Worm (Caenorhabditis elegans) whole organism, young adult: ENCODE results near the gene K02E7.7.

Source experiments
- B0019.2 ChIP-seq: fragments of 200-800 bp; sonication (Bioruptor generic); conservative IDR thresholded peaks from 2 replicates; pipeline ENCODE4 v1.3.6; 2022; ENCODE audit warnings: missing genetic modification reagents, missing genetic modification characterization, missing compliant biosample characterization
- B0261.1 ChIP-seq: sonication (generic microtip); optimal IDR thresholded peaks from 2 replicates; lab custom pipeline; 2016; ENCODE audit warnings: mild to moderate bottlenecking, missing genetic modification characterization, moderate library complexity, missing compliant biosample characterization
- D2030.7 ChIP-seq: fragments of 200-800 bp; sonication (Bioruptor generic); IDR thresholded peaks from 2 replicates; pipeline ENCODE4 v1.3.6; 2022; ENCODE audit warnings: missing genetic modification reagents, missing genetic modification characterization, missing compliant biosample characterization
- F55B11.4 ChIP-seq: sonication (generic microtip); optimal IDR thresholded peaks from 2 replicates; lab custom pipeline; 2016; ENCODE audit warnings: missing compliant biosample characterization, missing genetic modification characterization, borderline replicate concordance; ENCODE audit not compliant: insufficient read depth
- F57C9.4 ChIP-seq: sonication (generic microtip); optimal IDR thresholded peaks from 2 replicates; lab custom pipeline; 2017; ENCODE audit warnings: mild to moderate bottlenecking, missing genetic modification characterization, missing compliant biosample characterization
- Y53F4B.3 ChIP-seq: fragments of 200-800 bp; sonication (Bioruptor generic); IDR thresholded peaks from 2 replicates; pipeline ENCODE4 v1.3.6; 2022; ENCODE audit warnings: missing genetic modification reagents, missing genetic modification characterization, missing compliant biosample characterization
- Y56A3A.18 ChIP-seq: fragments of 200-800 bp; sonication (Bioruptor generic); IDR thresholded peaks from 2 replicates; pipeline ENCODE4 v1.3.6; 2022; ENCODE audit warnings: missing genetic modification reagents, missing genetic modification characterization, missing compliant biosample characterization
- akir-1 ChIP-seq: fragments of 200-800 bp; sonication (Bioruptor generic); optimal IDR thresholded peaks from 2 replicates; lab custom pipeline; 2018; ENCODE audit warnings: mild to moderate bottlenecking, missing genetic modification characterization, moderate library complexity, missing compliant biosample characterization
- aptf-2 ChIP-seq: fragments of 200-800 bp; sonication (Bioruptor generic); conservative IDR thresholded peaks from 2 replicates; pipeline ENCODE4 v1.3.6; 2022; ENCODE audit warnings: missing genetic modification reagents, missing genetic modification characterization, missing compliant biosample characterization
- atf-7 ChIP-seq: sonication (generic microtip); optimal IDR thresholded peaks from 2 replicates; lab custom pipeline; 2017; ENCODE audit warnings: mild to moderate bottlenecking, missing genetic modification characterization, missing compliant biosample characterization
- athp-1 ChIP-seq: sonication (generic microtip); optimal IDR thresholded peaks from 2 replicates; lab custom pipeline; 2017; ENCODE audit warnings: mild to moderate bottlenecking, missing genetic modification characterization, missing compliant biosample characterization
- bed-2 ChIP-seq: fragments of 200-800 bp; sonication (Bioruptor generic); IDR thresholded peaks from 2 replicates; pipeline ENCODE4 v1.3.6; 2022; ENCODE audit warnings: missing genetic modification reagents, missing genetic modification characterization, missing compliant biosample characterization
- cebp-1 ChIP-seq, 2 experiments: fragments of 200-800 bp in 1 of 2; sonication (Bioruptor generic) in 1 of 2; sonication (generic microtip) in 1 of 2; IDR thresholded peaks in 1 of 2; optimal IDR thresholded peaks in 1 of 2; 2 replicates each; pipeline versions ENCODE4 v1.3.6 to Lab custom; 2017 to 2022; ENCODE audit warnings: missing compliant biosample characterization in 2 of 2, missing genetic modification characterization in 2 of 2, mild to moderate bottlenecking in 1 of 2, missing genetic modification reagents in 1 of 2, moderate library complexity in 1 of 2
- ceh-40 ChIP-seq: fragments of 200-800 bp; sonication (Bioruptor generic); IDR thresholded peaks from 2 replicates; pipeline ENCODE4 v1.3.6; 2022; ENCODE audit warnings: missing genetic modification characterization, missing compliant biosample characterization
- chd-7 ChIP-seq: sonication (generic microtip); optimal IDR thresholded peaks from 2 replicates; lab custom pipeline; 2016; ENCODE audit warnings: mild to moderate bottlenecking, missing genetic modification characterization, moderate library complexity, missing compliant biosample characterization
- dox-1 ChIP-seq: fragments of 200-800 bp; sonication (Bioruptor generic); IDR thresholded peaks from 2 replicates; pipeline ENCODE4 v1.3.6; 2022; ENCODE audit warnings: missing genetic modification reagents, missing genetic modification characterization, missing compliant biosample characterization
- dpff-1 ChIP-seq: sonication (generic microtip); optimal IDR thresholded peaks from 2 replicates; lab custom pipeline; 2017; ENCODE audit warnings: mild to moderate bottlenecking, missing genetic modification characterization, missing compliant biosample characterization
- egrh-3 ChIP-seq: fragments of 200-800 bp; sonication (Bioruptor generic); IDR thresholded peaks from 2 replicates; pipeline ENCODE4 v1.3.6; 2022; ENCODE audit warnings: missing genetic modification reagents, missing genetic modification characterization, missing compliant biosample characterization
- ekl-4 ChIP-seq: fragments of 200-800 bp; sonication (Bioruptor generic); IDR thresholded peaks from 2 replicates; pipeline ENCODE4 v1.3.6; 2022; ENCODE audit warnings: missing genetic modification reagents, missing genetic modification characterization, missing compliant biosample characterization
- ets-4 ChIP-seq: fragments of 200-800 bp; sonication (Bioruptor generic); optimal IDR thresholded peaks from 2 replicates; lab custom pipeline; 2018; ENCODE audit warnings: mild to moderate bottlenecking, missing genetic modification characterization, missing compliant biosample characterization
- fkh-3 ChIP-seq: sonication (generic microtip); optimal IDR thresholded peaks from 2 replicates; lab custom pipeline; 2016; ENCODE audit warnings: mild to moderate bottlenecking, missing genetic modification characterization, missing compliant biosample characterization
- gei-17 ChIP-seq: fragments of 200-800 bp; sonication (Bioruptor generic); optimal IDR thresholded peaks from 2 replicates; lab custom pipeline; 2018; ENCODE audit warnings: mild to moderate bottlenecking, missing genetic modification characterization, missing compliant biosample characterization
- hmg-1.2 ChIP-seq: fragments of 200-800 bp; sonication (Bioruptor generic); IDR thresholded peaks from 2 replicates; pipeline ENCODE4 v1.3.6; 2022; ENCODE audit warnings: missing genetic modification reagents, missing genetic modification characterization, missing compliant biosample characterization
- lsl-1 ChIP-seq: fragments of 200-800 bp; sonication (Bioruptor generic); optimal IDR thresholded peaks from 2 replicates; lab custom pipeline; 2018; ENCODE audit warnings: mild to moderate bottlenecking, missing genetic modification characterization, moderate library complexity, missing compliant biosample characterization
- lsy-27 ChIP-seq: sonication (generic microtip); optimal IDR thresholded peaks from 2 replicates; lab custom pipeline; 2017; ENCODE audit warnings: missing genetic modification characterization, mild to moderate bottlenecking, missing compliant biosample characterization, antibody characterized with exemption, missing genotype, borderline replicate concordance; ENCODE audit not compliant: insufficient read depth
- mcd-1 ChIP-seq: fragments of 200-800 bp; sonication (Bioruptor generic); IDR thresholded peaks from 2 replicates; pipeline ENCODE4 v1.3.6; 2022; ENCODE audit warnings: missing genetic modification reagents, missing genetic modification characterization, missing compliant biosample characterization
- mes-4 ChIP-seq: sonication (generic microtip); optimal IDR thresholded peaks from 2 replicates; lab custom pipeline; 2016; ENCODE audit warnings: missing genotype, missing genetic modification characterization, missing compliant biosample characterization
- nhr-27 ChIP-seq: fragments of 200-800 bp; sonication (Bioruptor generic); optimal IDR thresholded peaks from 2 replicates; lab custom pipeline; 2018; ENCODE audit warnings: mild to moderate bottlenecking, missing genetic modification characterization, moderate library complexity, missing compliant biosample characterization
- snpc-3.4 ChIP-seq: sonication (generic microtip); optimal IDR thresholded peaks from 2 replicates; lab custom pipeline; 2017; ENCODE audit warnings: missing genetic modification characterization, mild to moderate bottlenecking, missing compliant biosample characterization, antibody characterized with exemption, moderate library complexity, missing genotype, missing genetic modification reagents
- unc-62 ChIP-seq: fragments of 150-350 bp; optimal IDR thresholded peaks from 2 replicates; lab custom pipeline; 2014; ENCODE audit warnings: missing biosample characterization, missing genetic modification reagents, missing genetic modification characterization
- zfh-2 ChIP-seq: fragments of 200-800 bp; sonication (Bioruptor generic); conservative IDR thresholded peaks from 2 replicates; pipeline ENCODE4 v1.3.6; 2022; ENCODE audit warnings: missing genetic modification reagents, missing genetic modification characterization, missing compliant biosample characterization

Gene K02E7.7

ce11 chrII:1104409-1104808 is 49.6 kb downstream of the K02E7.7 start, which contains the start of gene T13B5.9:
TSS of gene T13B5.9 (minus strand) at chrII:1104509.
- TF ChIP-seq dox-1 (no peak), ceh-40 (no peak), D2030.7 (no peak), atf-7 (no peak), hmg-1.2 (GFP tag; lab: Robert Waterston, UW) (no peak), F57C9.4 (tag; lab: Kevin White, UChicago) (no peak), aptf-2 (GFP tag; lab: Robert Waterston, UW) (no peak), athp-1 (tag; lab: Kevin White, UChicago) (no peak), Y53F4B.3 (GFP tag; lab: Robert Waterston, UW) (no peak), nhr-27 (no peak), lsl-1 (no peak), chd-7 (tag; lab: Kevin White, UChicago) (no peak), snpc-3.4 (no peak), ets-4 (GFP tag; lab: Kevin White, UChicago) (no peak), ekl-4 (no peak), dpff-1 (no peak), bed-2 (GFP tag; lab: Robert Waterston, UW) (no peak)

ce11 chrII:1105291-1105690 is 50.5 kb downstream of the K02E7.7 start:
- TF ChIP-seq akir-1 (GFP tag; lab: Kevin White, UChicago) (no peak), fkh-3 (tag; lab: Kevin White, UChicago) (no peak), egrh-3 (GFP tag; lab: Robert Waterston, UW) (peak; percentile 99), lsy-27 (tag; lab: Kevin White, UChicago) (no peak), F55B11.4 (tag; lab: Kevin White, UChicago) (no peak), dox-1 (no peak; the same call in 1 of the 2 replicates), cebp-1 (GFP tag; IDR thresholded peaks at IDR 0.05; lab: Robert Waterston, UW) (no peak), cebp-1 (tag; optimal IDR thresholded peaks at IDR 0.05; lab: Kevin White, UChicago) (no peak), mcd-1 (peak; percentile 53; the same call in 1 of the 2 replicates), Y56A3A.18 (GFP tag; lab: Robert Waterston, UW) (no peak), zfh-2 (peak; percentile 95), snpc-3.4 (no peak), atf-7 (no peak), B0261.1 (tag; lab: Kevin White, UChicago) (no peak), aptf-2 (GFP tag; lab: Robert Waterston, UW) (no peak), unc-62 (no peak), gei-17 (GFP tag; lab: Kevin White, UChicago) (no peak), B0019.2 (no peak), mes-4 (tag; lab: Kevin White, UChicago) (no peak)
